Worm (Caenorhabditis elegans): Measurements from ENCODE around the gene nlp-47.

DNA sequence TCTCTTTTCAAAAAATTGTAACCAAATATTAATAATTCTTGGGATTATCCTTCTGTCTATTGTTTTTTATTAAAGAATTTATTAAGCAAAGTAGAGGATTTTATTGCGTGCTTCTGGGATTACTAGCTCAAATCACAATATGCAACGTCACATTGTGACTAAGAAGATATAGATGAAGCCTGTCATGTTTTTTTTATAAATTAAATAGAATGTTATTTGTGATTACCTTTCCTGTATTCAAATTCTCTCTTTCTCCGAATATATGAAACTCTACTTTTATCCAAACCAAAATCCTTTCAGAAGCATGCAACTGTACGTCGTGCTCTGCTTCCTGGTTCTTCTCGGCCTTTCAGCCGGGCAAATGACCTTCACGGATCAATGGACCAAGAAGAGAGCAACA, at the start of gene nlp-47:
- TF ChIP-seq unc-120 (tag; optimal IDR thresholded peaks at IDR 0.05; ENCODE audit: poor library complexity, severe bottlenecking) (no peak), ceh-43 (GFP tag; optimal IDR thresholded peaks at IDR 0.05) (no peak), mep-1 (tag; optimal IDR thresholded peaks at IDR 0.05) (no peak), sem-2 (GFP tag; optimal IDR thresholded peaks at IDR 0.05) (no peak), lin-13 (tag; optimal IDR thresholded peaks at IDR 0.05) (no peak), mab-5 (tag; optimal IDR thresholded peaks at IDR 0.05) (no peak), elt-3 (tag; optimal IDR thresholded peaks at IDR 0.05) (no peak), elt-1 (tag; optimal IDR thresholded peaks at IDR 0.05; ENCODE audit: borderline replicate concordance, insufficient read depth) (no peak), nhr-28 (tag; optimal IDR thresholded peaks at IDR 0.05) (no peak), snpc-4 (tag; optimal IDR thresholded peaks at IDR 0.05) (no peak), lsy-2 (tag; optimal IDR thresholded peaks at IDR 0.05) (no peak), unc-62 (GFP tag; optimal IDR thresholded peaks at IDR 0.05) (no peak), nhr-76 (tag; optimal IDR thresholded peaks at IDR 0.05) (no peak)

Measured in whole organism, mixed stage, embryonic.